Fruit fly (Drosophila melanogaster) whole organism, adult: ENCODE data around the gene Hs6st.

Experiments
- CG14711 ChIP-seq: fragments of 200-800 bp; sonication (Bioruptor generic); optimal IDR thresholded peaks from 2 replicates; lab custom pipeline; 2018; ENCODE audit warnings: missing biosample characterization, mild to moderate bottlenecking, missing genetic modification characterization, moderate library complexity
- CG33017 ChIP-seq: fragments of 200-800 bp; sonication (Bioruptor generic); optimal IDR thresholded peaks from 2 replicates; lab custom pipeline; 2018; ENCODE audit warnings: missing biosample characterization, mild to moderate bottlenecking, missing genetic modification characterization, moderate library complexity
- CG5204 ChIP-seq: fragments of 200-800 bp; sonication (Bioruptor generic); optimal IDR thresholded peaks from 2 replicates; lab custom pipeline; 2016; ENCODE audit warnings: missing biosample characterization, missing genetic modification characterization
- Clk ChIP-seq: fragments of 200-800 bp; sonication (Bioruptor generic); optimal IDR thresholded peaks from 2 replicates; lab custom pipeline; 2017; ENCODE audit warnings: missing biosample characterization, missing genetic modification characterization
- Hr96 ChIP-seq: fragments of 200-800 bp; sonication (Bioruptor generic); optimal IDR thresholded peaks from 2 replicates; lab custom pipeline; 2016; ENCODE audit warnings: missing biosample characterization, missing genetic modification characterization
- bab1 ChIP-seq: fragments of 200-800 bp; sonication (Bioruptor generic); optimal IDR thresholded peaks from 3 replicates; lab custom pipeline; 2019; ENCODE audit warnings: missing biosample characterization, mild to moderate bottlenecking, missing genetic modification characterization, moderate library complexity
- kay ChIP-seq: fragments of 200-800 bp; sonication (Bioruptor generic); peaks from one replicate; lab custom pipeline; 2016; ENCODE audit warnings: missing biosample characterization, missing genetic modification characterization, borderline replicate concordance
- pad ChIP-seq: fragments of 200-800 bp; sonication (Bioruptor generic); optimal IDR thresholded peaks from 3 replicates; lab custom pipeline; 2017; ENCODE audit warnings: missing biosample characterization, missing genetic modification characterization, mild to moderate bottlenecking, moderate library complexity, missing genetic modification reagents
- tj ChIP-seq: fragments of 200-800 bp; sonication (Bioruptor generic); optimal IDR thresholded peaks from 3 replicates; lab custom pipeline; 2017; ENCODE audit warnings: missing biosample characterization, mild to moderate bottlenecking, missing genetic modification characterization, moderate library complexity
- toe ChIP-seq: fragments of 200-800 bp; sonication (Bioruptor generic); optimal IDR thresholded peaks from 2 replicates; lab custom pipeline; 2016; ENCODE audit warnings: missing biosample characterization, missing genetic modification characterization

- TF ChIP-seq CG5204 (no peak), Hr96 (no peak), toe (no peak), tj (GFP tag; lab: Kevin White, UChicago) (no peak), CG33017 (tag; lab: Kevin White, UChicago) (no peak), bab1 (GFP tag; lab: Kevin White, UChicago) (no peak), CG14711 (tag; lab: Kevin White, UChicago) (no peak), Clk (no peak), kay (GFP tag; lab: Kevin White, UChicago) (no peak), pad (GFP tag; lab: Kevin White, UChicago) (no peak)
These were observed 1.7 kb downstream of the Hs6st start for dm6 chr3R:20006617-20007016.
